Fruit fly (Drosophila melanogaster) whole organism, embryonic: Measurements from ENCODE around the gene mora.
A peak's percentile ranks its signal among the peaks of the same experiment; 100 is the strongest.

ENCODE experiments used
- Abd-B ChIP-seq: fragments of 200-800 bp; sonication (Bioruptor generic); optimal IDR thresholded peaks from 2 replicates; lab custom pipeline; 2018; ENCODE audit warnings: missing biosample characterization, mild to moderate bottlenecking, missing genetic modification characterization, moderate library complexity
- Adf1 ChIP-seq: fragments of 200-800 bp; sonication (Bioruptor generic); IDR thresholded peaks from 2 replicates; pipeline ENCODE4 v1.3.6; 2022; ENCODE audit warnings: missing biosample characterization, missing genetic modification characterization
- Atf6 ChIP-seq: fragments of 200-800 bp; sonication (Bioruptor generic); IDR thresholded peaks from 2 replicates; pipeline ENCODE4 v1.3.6; 2022; ENCODE audit warnings: missing biosample characterization, missing genetic modification characterization
- CG10274 ChIP-seq: fragments of 200-800 bp; sonication (Bioruptor generic); optimal IDR thresholded peaks from 3 replicates; lab custom pipeline; 2017; ENCODE audit warnings: missing biosample characterization, mild to moderate bottlenecking, missing genetic modification characterization
- CG11560 ChIP-seq: fragments of 200-800 bp; sonication (Bioruptor generic); IDR thresholded peaks from 3 replicates; pipeline ENCODE4 v1.3.6; 2022; ENCODE audit warnings: missing biosample characterization, missing genetic modification characterization
- CG1603 ChIP-seq: fragments of 200-800 bp; sonication (Bioruptor generic); optimal IDR thresholded peaks from 2 replicates; lab custom pipeline; 2019; ENCODE audit warnings: missing biosample characterization, mild to moderate bottlenecking, missing genetic modification characterization, moderate library complexity
- CG16779 ChIP-seq: fragments of 200-800 bp; sonication (Bioruptor generic); IDR thresholded peaks from 2 replicates; pipeline ENCODE4 v1.3.6; 2022; ENCODE audit warnings: missing biosample characterization, missing genetic modification characterization
- CG17568 ChIP-seq: fragments of 200-800 bp; sonication (Bioruptor generic); optimal IDR thresholded peaks from 2 replicates; lab custom pipeline; 2018; ENCODE audit warnings: missing biosample characterization, mild to moderate bottlenecking, missing genetic modification characterization, moderate library complexity
- CG18262 ChIP-seq: fragments of 200-800 bp; optimal IDR thresholded peaks from 3 replicates; lab custom pipeline; 2019; ENCODE audit warnings: missing biosample characterization, mild to moderate bottlenecking, missing genetic modification characterization, moderate library complexity
- CG31365 ChIP-seq: fragments of 200-800 bp; sonication (Bioruptor generic); optimal IDR thresholded peaks from 2 replicates; lab custom pipeline; 2018; ENCODE audit warnings: missing biosample characterization, mild to moderate bottlenecking, missing genetic modification characterization
- CG31441 ChIP-seq: fragments of 200-800 bp; sonication (Bioruptor generic); IDR thresholded peaks from 2 replicates; pipeline ENCODE4 v1.3.6; 2022; ENCODE audit warnings: missing biosample characterization, missing genetic modification characterization
- CG32532 ChIP-seq: fragments of 200-800 bp; sonication (Bioruptor generic); IDR thresholded peaks from 2 replicates; pipeline ENCODE4 v1.3.6; 2022; ENCODE audit warnings: missing biosample characterization, missing genetic modification characterization
- CG32772 ChIP-seq: fragments of 200-800 bp; sonication (Bioruptor generic); IDR thresholded peaks from 2 replicates; pipeline ENCODE4 v1.3.6; 2022; ENCODE audit warnings: missing biosample characterization, missing genetic modification characterization
- CG3281 ChIP-seq: fragments of 200-800 bp; sonication (Bioruptor generic); optimal IDR thresholded peaks from 3 replicates; lab custom pipeline; 2017; ENCODE audit warnings: missing biosample characterization, mild to moderate bottlenecking, missing genetic modification characterization
- CG43689 ChIP-seq: fragments of 200-800 bp; sonication (Bioruptor generic); IDR thresholded peaks from 2 replicates; pipeline ENCODE4 v1.3.6; 2022; ENCODE audit warnings: missing biosample characterization, missing genetic modification characterization
- CG4424 ChIP-seq: fragments of 200-800 bp; sonication (Bioruptor generic); optimal IDR thresholded peaks from 3 replicates; lab custom pipeline; 2016; ENCODE audit warnings: missing biosample characterization, missing genetic modification characterization
- CG6854 ChIP-seq: fragments of 200-800 bp; sonication (Bioruptor generic); optimal IDR thresholded peaks from 3 replicates; lab custom pipeline; 2017; ENCODE audit warnings: missing biosample characterization, mild to moderate bottlenecking, missing genetic modification characterization
- CG7556 ChIP-seq: fragments of 200-800 bp; sonication (Bioruptor generic); optimal IDR thresholded peaks from 2 replicates; lab custom pipeline; 2017; ENCODE audit warnings: missing biosample characterization, mild to moderate bottlenecking, missing genetic modification characterization
- CG8281 ChIP-seq: fragments of 200-800 bp; sonication (Bioruptor generic); optimal IDR thresholded peaks from 2 replicates; lab custom pipeline; 2018; ENCODE audit warnings: missing biosample characterization, mild to moderate bottlenecking, missing genetic modification characterization, moderate library complexity
- CHES-1-like ChIP-seq: fragments of 200-800 bp; sonication (Bioruptor generic); optimal IDR thresholded peaks from 2 replicates; lab custom pipeline; 2016; ENCODE audit warnings: missing biosample characterization, missing genetic modification characterization
- Dek ChIP-seq: fragments of 200-800 bp; sonication (Bioruptor generic); optimal IDR thresholded peaks from 3 replicates; lab custom pipeline; 2019; ENCODE audit warnings: missing biosample characterization, mild to moderate bottlenecking, missing genetic modification characterization, moderate library complexity
- Hand ChIP-seq: fragments of 200-800 bp; sonication (Bioruptor generic); optimal IDR thresholded peaks from 2 replicates; lab custom pipeline; 2017; ENCODE audit warnings: mild to moderate bottlenecking, missing biosample characterization, missing genetic modification reagents, missing genetic modification characterization
- HmgZ ChIP-seq: fragments of 200-800 bp; sonication (Bioruptor generic); optimal IDR thresholded peaks from 2 replicates; lab custom pipeline; 2018; ENCODE audit warnings: missing biosample characterization, mild to moderate bottlenecking, missing genetic modification characterization
- Hr51 ChIP-seq, 2 experiments: fragments of 200-800 bp; sonication (Bioruptor generic); optimal IDR thresholded peaks; 2 replicates in 1 of 2; 3 replicates in 1 of 2; lab custom pipeline; 2016 to 2018; ENCODE audit warnings: missing biosample characterization in 2 of 2, missing genetic modification characterization in 2 of 2, mild to moderate bottlenecking in 1 of 2, moderate library complexity in 1 of 2
- Jarid2 ChIP-seq: fragments of 200-800 bp; sonication (Bioruptor generic); optimal IDR thresholded peaks from 3 replicates; lab custom pipeline; 2017; ENCODE audit warnings: mild to moderate bottlenecking, missing biosample characterization, missing genetic modification reagents, missing genetic modification characterization
- Mrtf ChIP-seq: fragments of 200-800 bp; sonication (Bioruptor generic); IDR thresholded peaks from 3 replicates; pipeline ENCODE4 v1.3.6; 2022; ENCODE audit warnings: missing biosample characterization, missing genetic modification characterization
- Oaz ChIP-seq: fragments of 200-800 bp; sonication (Bioruptor generic); IDR thresholded peaks from 2 replicates; pipeline ENCODE4 v1.3.6; 2022; ENCODE audit warnings: missing biosample characterization, missing genetic modification characterization
- Pdp1 ChIP-seq, 2 experiments: fragments of 200-800 bp; sonication (Bioruptor generic); optimal IDR thresholded peaks; 3 replicates each; lab custom pipeline; 2016; ENCODE audit warnings: missing biosample characterization in 2 of 2, missing genetic modification characterization in 2 of 2, mild to moderate bottlenecking in 1 of 2, moderate library complexity in 1 of 2
- Trl ChIP-seq, 3 experiments: fragments of >200 bp in 2 of 3; fragments of 200-800 bp in 1 of 3; sonication (Bioruptor generic) in 1 of 3; optimal IDR thresholded peaks; 2 replicates in 1 of 3; 3 replicates in 2 of 3; lab custom pipeline; 2016 to 2017; ENCODE audit warnings: missing biosample characterization in 1 of 3, missing genetic modification characterization in 1 of 3
- Vsx1 ChIP-seq: fragments of 200-800 bp; sonication (Bioruptor generic); optimal IDR thresholded peaks from 2 replicates; lab custom pipeline; 2017; ENCODE audit warnings: missing biosample characterization, mild to moderate bottlenecking, missing genetic modification characterization, missing genetic modification reagents
- Xbp1 ChIP-seq: fragments of 200-800 bp; sonication (Bioruptor generic); optimal IDR thresholded peaks from 3 replicates; lab custom pipeline; 2016; ENCODE audit warnings: missing biosample characterization, mild to moderate bottlenecking, missing genetic modification characterization
- ash1 ChIP-seq: fragments of 200-800 bp; sonication (Bioruptor generic); optimal IDR thresholded peaks from 2 replicates; lab custom pipeline; 2018; ENCODE audit warnings: missing biosample characterization, mild to moderate bottlenecking, missing genetic modification characterization
- bowl ChIP-seq: fragments of 200-800 bp; sonication (Bioruptor generic); IDR thresholded peaks from 2 replicates; pipeline ENCODE4 v1.3.6; 2022; ENCODE audit warnings: missing biosample characterization, missing genetic modification characterization
- cas ChIP-seq: fragments of 200-800 bp; sonication (Bioruptor generic); IDR thresholded peaks from 2 replicates; pipeline ENCODE4 v1.3.6; 2022; ENCODE audit warnings: missing biosample characterization, missing genetic modification characterization
- fd102C ChIP-seq: fragments of 200-800 bp; sonication (Bioruptor generic); optimal IDR thresholded peaks from 2 replicates; lab custom pipeline; 2018; ENCODE audit warnings: missing biosample characterization, mild to moderate bottlenecking, missing genetic modification characterization, moderate library complexity
- gce ChIP-seq: fragments of 200-800 bp; sonication (Bioruptor generic); IDR thresholded peaks from 3 replicates; pipeline ENCODE4 v1.3.6; 2022; ENCODE audit warnings: missing biosample characterization, missing genetic modification characterization
- grn ChIP-seq: fragments of 200-800 bp; sonication (Bioruptor generic); optimal IDR thresholded peaks from 3 replicates; lab custom pipeline; 2017; ENCODE audit warnings: missing biosample characterization, missing genetic modification characterization
- ind ChIP-seq: fragments of 200-800 bp; sonication (Bioruptor generic); optimal IDR thresholded peaks from 3 replicates; lab custom pipeline; 2016; ENCODE audit warnings: missing biosample characterization, missing genetic modification characterization
- lov ChIP-seq, 2 experiments: fragments of 200-800 bp in 1 of 2; fragments of >200 bp in 1 of 2; sonication (Bioruptor generic) in 1 of 2; IDR thresholded peaks in 1 of 2; optimal IDR thresholded peaks in 1 of 2; 2 replicates in 1 of 2; 3 replicates in 1 of 2; pipeline versions ENCODE4 v1.3.6 to Lab custom; 2017 to 2022; ENCODE audit warnings: missing biosample characterization in 1 of 2, missing genetic modification characterization in 1 of 2
- luna ChIP-seq: fragments of 200-800 bp; sonication (Bioruptor generic); optimal IDR thresholded peaks from 2 replicates; lab custom pipeline; 2016; ENCODE audit warnings: missing biosample characterization, missing genetic modification characterization
- nerfin-2 ChIP-seq: fragments of 200-800 bp; sonication (Bioruptor generic); IDR thresholded peaks from 2 replicates; pipeline ENCODE4 v1.3.6; 2022; ENCODE audit warnings: missing biosample characterization, missing genetic modification characterization; ENCODE audit not compliant: partially characterized antibody
- pho ChIP-seq: fragments of 200-800 bp; sonication (Bioruptor generic); optimal IDR thresholded peaks from 2 replicates; lab custom pipeline; 2016; ENCODE audit warnings: missing biosample characterization, missing genetic modification characterization
- rib ChIP-seq: fragments of 200-800 bp; sonication (Bioruptor generic); IDR thresholded peaks from 2 replicates; pipeline ENCODE4 v1.3.6; 2022; ENCODE audit warnings: missing biosample characterization, missing genetic modification characterization
- ro ChIP-seq: fragments of 200-800 bp; sonication (Bioruptor generic); IDR thresholded peaks from 2 replicates; pipeline ENCODE4 v1.3.6; 2022; ENCODE audit warnings: missing biosample characterization, missing genetic modification characterization
- slbo ChIP-seq: fragments of 200-800 bp; sonication (Bioruptor generic); IDR thresholded peaks from 2 replicates; pipeline ENCODE4 v1.3.6; 2022; ENCODE audit warnings: missing biosample characterization, missing genetic modification characterization
- trh ChIP-seq: fragments of 200-800 bp; sonication (Bioruptor generic); optimal IDR thresholded peaks from 2 replicates; lab custom pipeline; 2016; ENCODE audit warnings: missing biosample characterization, missing genetic modification characterization
- zf30C ChIP-seq: fragments of 200-800 bp; sonication (Bioruptor generic); optimal IDR thresholded peaks from 3 replicates; lab custom pipeline; 2018; ENCODE audit warnings: missing biosample characterization, mild to moderate bottlenecking, missing genetic modification characterization

The mora gene

DNA sequence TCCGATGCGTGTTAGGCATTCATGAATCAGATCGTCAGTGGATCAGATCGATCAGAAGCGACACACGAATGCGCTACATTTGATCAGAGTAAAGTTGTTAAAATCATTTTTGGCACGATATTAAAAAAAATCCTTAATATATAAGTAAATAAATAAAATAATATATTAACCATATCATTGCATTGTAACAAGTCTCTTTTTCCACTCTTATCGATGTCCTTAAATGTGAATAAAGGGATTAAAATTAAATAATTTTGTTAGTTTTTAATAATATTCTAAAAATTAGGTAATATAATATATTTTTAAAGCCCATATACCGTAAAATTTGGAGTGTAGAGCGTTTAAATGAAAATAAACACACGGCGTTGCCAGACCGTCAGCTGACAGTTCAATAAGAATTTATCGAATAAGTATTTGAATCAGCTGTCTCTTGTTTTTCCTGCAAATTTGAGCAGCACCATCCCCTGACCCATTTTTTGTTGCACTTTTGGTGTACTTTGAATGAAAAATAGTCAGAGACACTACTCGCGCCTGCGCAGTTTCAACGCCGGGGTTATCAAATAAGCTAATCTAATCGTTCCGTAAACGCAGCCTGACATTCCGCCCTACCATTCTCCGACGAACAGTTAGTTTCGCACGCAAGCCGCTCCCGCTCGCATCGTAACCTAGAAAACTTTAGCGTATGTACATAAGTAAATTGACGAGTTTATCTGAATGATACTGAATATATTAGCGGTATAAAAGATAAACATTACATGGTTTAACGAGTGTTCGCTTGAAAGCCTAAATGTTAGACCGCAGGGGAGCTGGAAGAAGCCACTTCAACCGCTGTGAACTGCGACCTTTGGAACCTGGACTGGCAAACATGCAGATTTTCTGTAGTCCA, 34.0 kb upstream of the mora start, which contains the start of the genes p38a and CG6178 (continued):
- TF ChIP-seq CG31365 (tag; lab: Kevin White, UChicago) = peak; percentile 9
- TF ChIP-seq CG31441 (GFP tag; lab: Robert Waterston, UW) = peak; percentile 99
- TF ChIP-seq Pdp1 (GFP tag; optimal IDR thresholded peaks at IDR 0.05; lab: Kevin White, UChicago) = peak; percentile 43 to 53
- TF ChIP-seq pho (GFP tag; lab: Kevin White, UChicago) = peak; percentile 55
- peak; percentile 98 for TF ChIP-seq slbo (GFP tag; lab: Robert Waterston, UW)
- TF ChIP-seq rib (GFP tag; lab: Robert Waterston, UW) = peak; percentile 92
- TF ChIP-seq HmgZ (tag; lab: Kevin White, UChicago) = peak; percentile 91
- no peak for TF ChIP-seq lov (optimal IDR thresholded peaks at IDR 0.05; lab: Kevin White, UChicago)
- peak; percentile 81; the same call in 2 of the 3 replicates for TF ChIP-seq lov (GFP tag; IDR thresholded peaks at IDR 0.05; lab: Robert Waterston, UW)
- peak; percentile 96 for TF ChIP-seq ind (GFP tag; lab: Kevin White, UChicago)
- no peak for TF ChIP-seq Trl (optimal IDR thresholded peaks at IDR 0.05; lab: Kevin White, UChicago)
- TF ChIP-seq Trl (GFP tag; optimal IDR thresholded peaks at IDR 0.05; lab: Kevin White, UChicago) = peak; percentile 15
- TF ChIP-seq Vsx1 = peak; percentile 89
- peak; percentile 99 for TF ChIP-seq CG3281 (GFP tag; lab: Kevin White, UChicago)
- TF ChIP-seq CG7556 (GFP tag; lab: Kevin White, UChicago) = peak; percentile 97
- peak; percentile 86 for TF ChIP-seq Jarid2 (GFP tag; lab: Kevin White, UChicago)
- TF ChIP-seq Hand (GFP tag; lab: Kevin White, UChicago) = peak; percentile 95
- TF ChIP-seq gce (GFP tag; lab: Robert Waterston, UW) = peak; percentile 90
- peak; percentile 98 for TF ChIP-seq Dek (tag; lab: Kevin White, UChicago)
- peak; percentile 92 for TF ChIP-seq ro (GFP tag; lab: Robert Waterston, UW)
- TF ChIP-seq CG6854 = peak; percentile 96
- TF ChIP-seq CG16779 (GFP tag; lab: Robert Waterston, UW) = peak; percentile 79
- TF ChIP-seq CG1603 (tag; lab: Kevin White, UChicago) = peak; percentile 42
- peak; percentile 97 for TF ChIP-seq CG32772 (GFP tag; lab: Robert Waterston, UW)
- TF ChIP-seq fd102C (GFP tag; lab: Kevin White, UChicago) = peak; percentile 52
- TF ChIP-seq CG43689 = peak; percentile 92
- TF ChIP-seq Mrtf = peak; percentile 95
- TF ChIP-seq Xbp1 (GFP tag; lab: Kevin White, UChicago) = peak; percentile 96
- TF ChIP-seq trh = peak; percentile 84
- TF ChIP-seq Atf6 = peak; percentile 92
- no peak for TF ChIP-seq zf30C
- peak; percentile 98 for TF ChIP-seq CG32532 (GFP tag; lab: Robert Waterston, UW)
- TF ChIP-seq CG18262 (tag; lab: Kevin White, UChicago) = peak; percentile 99
- peak; percentile 81 for TF ChIP-seq CG17568 (GFP tag; lab: Kevin White, UChicago)
- TF ChIP-seq luna = no peak
- TF ChIP-seq CHES-1-like (GFP tag; lab: Kevin White, UChicago) = peak; percentile 15
- peak; percentile 99 for TF ChIP-seq CG10274 (GFP tag; lab: Kevin White, UChicago)
- peak; percentile 90 for TF ChIP-seq Oaz
- peak; percentile 52 to 99 for TF ChIP-seq Hr51 (GFP tag; optimal IDR thresholded peaks at IDR 0.05; lab: Kevin White, UChicago)
- peak; percentile 84 for TF ChIP-seq grn (GFP tag; lab: Kevin White, UChicago)
- TF ChIP-seq Adf1 (GFP tag; lab: Robert Waterston, UW) = peak; percentile 81
- TF ChIP-seq Abd-B (GFP tag; lab: Kevin White, UChicago) = peak; percentile 99
- peak; percentile 94 for TF ChIP-seq cas (GFP tag; lab: Robert Waterston, UW)
- TF ChIP-seq ash1 (GFP tag; lab: Kevin White, UChicago) = peak; percentile 48
- peak; percentile 88 for TF ChIP-seq CG8281 (tag; lab: Kevin White, UChicago)
- peak; percentile 94 for TF ChIP-seq CG4424
- TF ChIP-seq bowl (GFP tag; lab: Robert Waterston, UW) = peak; percentile 90
- peak; percentile 96 for TF ChIP-seq CG11560 (tag; lab: Robert Waterston, UW)
- TF ChIP-seq nerfin-2 (GFP tag; lab: Robert Waterston, UW) = no peak
